Worm (Caenorhabditis elegans) whole organism, L4 larva: Measurements from ENCODE around the gene smr-1.

Experiments used
- F10B5.3 ChIP-seq: sonication (generic microtip); optimal IDR thresholded peaks from 2 replicates; lab custom pipeline; 2016; ENCODE audit warnings: mild to moderate bottlenecking, missing genetic modification characterization, missing compliant biosample characterization
- F26F4.8 ChIP-seq: fragments of 200-800 bp; sonication (Bioruptor generic); conservative IDR thresholded peaks from 2 replicates; pipeline ENCODE4 v1.3.6; 2022; ENCODE audit warnings: missing genetic modification characterization, missing compliant biosample characterization
- F37D6.2 ChIP-seq: sonication (generic microtip); optimal IDR thresholded peaks from 2 replicates; lab custom pipeline; 2016; ENCODE audit warnings: mild to moderate bottlenecking, missing genetic modification characterization, missing compliant biosample characterization
- F49E8.2 ChIP-seq: sonication (generic microtip); optimal IDR thresholded peaks from 2 replicates; lab custom pipeline; 2016; ENCODE audit warnings: missing compliant biosample characterization, mild to moderate bottlenecking, missing genetic modification characterization, borderline replicate concordance
- T26A8.4 ChIP-seq: fragments of 200-800 bp; sonication (Bioruptor generic); IDR thresholded peaks from 2 replicates; pipeline ENCODE4 v1.3.6; 2022; ENCODE audit warnings: missing genetic modification characterization, missing compliant biosample characterization
- Y105C5A.15 ChIP-seq: fragments of 200-800 bp; sonication (Bioruptor generic); IDR thresholded peaks from 2 replicates; pipeline ENCODE4 v1.3.6; 2022; ENCODE audit warnings: missing genetic modification characterization, missing compliant biosample characterization
- ZK337.2 ChIP-seq: fragments of 200-800 bp; sonication (Bioruptor generic); IDR thresholded peaks from 2 replicates; pipeline ENCODE4 v1.3.6; 2022; ENCODE audit warnings: missing genetic modification reagents, missing genetic modification characterization, missing compliant biosample characterization
- aly-2 ChIP-seq: sonication (generic microtip); optimal IDR thresholded peaks from 2 replicates; lab custom pipeline; 2018; ENCODE audit warnings: missing biosample characterization, missing genetic modification characterization
- ceh-20 ChIP-seq: fragments of 200-800 bp; sonication (Bioruptor generic); IDR thresholded peaks from 2 replicates; pipeline ENCODE4 v1.3.6; 2022; ENCODE audit warnings: missing genetic modification reagents, missing genetic modification characterization, missing compliant biosample characterization
- ceh-28 ChIP-seq: fragments of 150-350 bp; optimal IDR thresholded peaks from 2 replicates; lab custom pipeline; 2014; ENCODE audit warnings: missing biosample characterization, missing genetic modification reagents, missing genetic modification characterization
- ceh-32 ChIP-seq: sonication (generic microtip); optimal IDR thresholded peaks from 2 replicates; lab custom pipeline; 2016; ENCODE audit warnings: mild to moderate bottlenecking, missing genetic modification characterization, missing compliant biosample characterization; ENCODE audit not compliant: poor library complexity
- ceh-62 ChIP-seq: sonication (generic microtip); optimal IDR thresholded peaks from 2 replicates; lab custom pipeline; 2017; ENCODE audit warnings: missing biosample characterization, missing genetic modification characterization
- ceh-82 ChIP-seq: sonication (generic microtip); optimal IDR thresholded peaks from 2 replicates; lab custom pipeline; 2017; ENCODE audit warnings: missing biosample characterization, missing genetic modification characterization
- ces-1 ChIP-seq: fragments of 150-350 bp; sonication (generic microtip); optimal IDR thresholded peaks from 4 replicates; lab custom pipeline; 2014; ENCODE audit warnings: missing biosample characterization, missing genetic modification reagents, missing genetic modification characterization
- daf-16 ChIP-seq, 3 experiments: sonication (generic microtip); optimal IDR thresholded peaks; 2 replicates each; lab custom pipeline; 2016 to 2017; ENCODE audit warnings: missing genetic modification characterization in 3 of 3, missing genetic modification reagents in 3 of 3, mild to moderate bottlenecking in 2 of 3, missing compliant biosample characterization in 2 of 3, missing biosample characterization in 1 of 3, moderate library complexity in 1 of 3
- dmd-6 ChIP-seq: fragments of 200-800 bp; sonication (Bioruptor generic); IDR thresholded peaks from 2 replicates; pipeline ENCODE4 v1.3.6; 2022; ENCODE audit warnings: missing genetic modification reagents, missing genetic modification characterization, missing compliant biosample characterization
- dmd-9 ChIP-seq: fragments of 200-800 bp; sonication (Bioruptor generic); IDR thresholded peaks from 2 replicates; pipeline ENCODE4 v1.3.6; 2022; ENCODE audit warnings: missing genetic modification reagents, missing genetic modification characterization, missing compliant biosample characterization
- egl-43 ChIP-seq: fragments of 200-800 bp; sonication (Bioruptor generic); IDR thresholded peaks from 2 replicates; pipeline ENCODE4 v1.3.6; 2022; ENCODE audit warnings: missing genetic modification reagents, missing genetic modification characterization, missing compliant biosample characterization
- fkh-10 ChIP-seq: fragments of 150-350 bp; optimal IDR thresholded peaks from 2 replicates; lab custom pipeline; 2014; ENCODE audit warnings: missing biosample characterization, missing genetic modification reagents, missing genetic modification characterization
- hlh-11 ChIP-seq: fragments of 200-800 bp; sonication (Bioruptor generic); optimal IDR thresholded peaks from 2 replicates; lab custom pipeline; 2018; ENCODE audit warnings: mild to moderate bottlenecking, missing genetic modification characterization, missing compliant biosample characterization
- hlh-30 ChIP-seq: sonication (generic microtip); optimal IDR thresholded peaks from 2 replicates; lab custom pipeline; 2017; ENCODE audit warnings: antibody characterized with exemption, mild to moderate bottlenecking, missing genetic modification characterization, missing compliant biosample characterization; ENCODE audit not compliant: insufficient read depth
- jun-1 ChIP-seq: fragments of 150-350 bp; optimal IDR thresholded peaks from 2 replicates; lab custom pipeline; 2014; ENCODE audit warnings: missing biosample characterization, missing genetic modification reagents, missing genetic modification characterization
- lin-39 ChIP-seq: fragments of 150-350 bp; optimal IDR thresholded peaks from 2 replicates; lab custom pipeline; 2014; ENCODE audit warnings: missing biosample characterization, missing genetic modification reagents, missing genetic modification characterization
- lsy-2 ChIP-seq, 2 experiments: fragments of 150-350 bp in 1 of 2; sonication (generic microtip) in 1 of 2; optimal IDR thresholded peaks; 2 replicates each; lab custom pipeline; 2014 to 2017; ENCODE audit warnings: missing biosample characterization in 2 of 2, missing genetic modification characterization in 2 of 2
- madf-9 ChIP-seq: fragments of 200-800 bp; sonication (Bioruptor generic); conservative IDR thresholded peaks from 2 replicates; pipeline ENCODE4 v1.3.6; 2022; ENCODE audit warnings: missing genetic modification reagents, missing genetic modification characterization, missing compliant biosample characterization
- mdl-1 ChIP-seq, 2 experiments: fragments of 150-350 bp in 1 of 2; sonication (generic microtip) in 1 of 2; optimal IDR thresholded peaks; 2 replicates each; lab custom pipeline; 2014 to 2017; ENCODE audit warnings: missing biosample characterization in 2 of 2, missing genetic modification characterization in 2 of 2
- nhr-10 ChIP-seq: fragments of 150-350 bp; optimal IDR thresholded peaks from 2 replicates; lab custom pipeline; 2014; ENCODE audit warnings: missing biosample characterization, missing genetic modification characterization
- nhr-102 ChIP-seq: sonication (generic microtip); optimal IDR thresholded peaks from 2 replicates; lab custom pipeline; 2016; ENCODE audit warnings: mild to moderate bottlenecking, missing genetic modification characterization, moderate library complexity, missing compliant biosample characterization
- nhr-11 ChIP-seq: fragments of 150-350 bp; optimal IDR thresholded peaks from 2 replicates; lab custom pipeline; 2014; ENCODE audit warnings: missing biosample characterization, missing genetic modification characterization
- nhr-111 ChIP-seq: fragments of 200-800 bp; sonication (Bioruptor generic); optimal IDR thresholded peaks from 2 replicates; lab custom pipeline; 2018; ENCODE audit warnings: mild to moderate bottlenecking, missing genetic modification characterization, missing compliant biosample characterization
- nhr-237 ChIP-seq: sonication (generic microtip); optimal IDR thresholded peaks from 2 replicates; lab custom pipeline; 2017; ENCODE audit warnings: missing biosample characterization, missing genetic modification characterization
- nhr-25 ChIP-seq: sonication (generic microtip); optimal IDR thresholded peaks from 2 replicates; lab custom pipeline; 2017; ENCODE audit warnings: missing genetic modification characterization, mild to moderate bottlenecking, missing compliant biosample characterization, antibody characterized with exemption, moderate library complexity, borderline replicate concordance; ENCODE audit not compliant: insufficient read depth
- nhr-41 ChIP-seq: fragments of 200-800 bp; sonication (Bioruptor generic); IDR thresholded peaks from 2 replicates; pipeline ENCODE4 v1.3.6; 2022; ENCODE audit warnings: missing genetic modification reagents, missing genetic modification characterization, missing compliant biosample characterization
- nhr-42 ChIP-seq: fragments of 200-800 bp; sonication (Bioruptor generic); IDR thresholded peaks from 2 replicates; pipeline ENCODE4 v1.3.6; 2022; ENCODE audit warnings: missing genetic modification characterization, missing compliant biosample characterization
- nhr-48 ChIP-seq: sonication (generic microtip); optimal IDR thresholded peaks from 2 replicates; lab custom pipeline; 2016; ENCODE audit warnings: mild to moderate bottlenecking, missing genetic modification characterization, missing compliant biosample characterization
- nhr-6 ChIP-seq: fragments of 150-350 bp; optimal IDR thresholded peaks from 2 replicates; lab custom pipeline; 2014; ENCODE audit warnings: missing biosample characterization, missing genetic modification characterization
- nhr-76 ChIP-seq: fragments of 150-350 bp; optimal IDR thresholded peaks from 2 replicates; lab custom pipeline; 2014; ENCODE audit warnings: missing biosample characterization, missing genetic modification characterization
- pqm-1 ChIP-seq: sonication (generic microtip); optimal IDR thresholded peaks from 2 replicates; lab custom pipeline; 2017; ENCODE audit warnings: missing biosample characterization, missing genetic modification characterization
- rbr-2 ChIP-seq: sonication (generic microtip); optimal IDR thresholded peaks from 2 replicates; lab custom pipeline; 2016; ENCODE audit warnings: missing genotype, missing genetic modification characterization, missing compliant biosample characterization
- saeg-2 ChIP-seq: fragments of 200-800 bp; sonication (Bioruptor generic); IDR thresholded peaks from 2 replicates; pipeline ENCODE4 v1.3.6; 2022; ENCODE audit warnings: missing genetic modification reagents, missing genetic modification characterization, missing compliant biosample characterization
- snpc-4 ChIP-seq: fragments of 150-350 bp; optimal IDR thresholded peaks from 2 replicates; lab custom pipeline; 2014; ENCODE audit warnings: missing biosample characterization, missing genetic modification characterization
- spr-1 ChIP-seq: sonication (generic microtip); optimal IDR thresholded peaks from 2 replicates; lab custom pipeline; 2016; ENCODE audit warnings: mild to moderate bottlenecking, missing genetic modification characterization, missing compliant biosample characterization
- spr-3 ChIP-seq: fragments of 200-800 bp; sonication (Bioruptor generic); optimal IDR thresholded peaks from 2 replicates; lab custom pipeline; 2018; ENCODE audit warnings: mild to moderate bottlenecking, missing genetic modification characterization, missing compliant biosample characterization
- tag-97 ChIP-seq: fragments of 200-800 bp; sonication (Bioruptor generic); IDR thresholded peaks from 2 replicates; pipeline ENCODE4 v1.3.6; 2022; ENCODE audit warnings: missing genetic modification characterization, missing compliant biosample characterization
- tra-1 ChIP-seq: fragments of 200-800 bp; sonication (Bioruptor generic); IDR thresholded peaks from 2 replicates; pipeline ENCODE4 v1.3.6; 2022; ENCODE audit warnings: missing genetic modification reagents, missing genetic modification characterization, missing compliant biosample characterization
- unc-130 ChIP-seq: sonication (generic microtip); optimal IDR thresholded peaks from 2 replicates; lab custom pipeline; 2016; ENCODE audit warnings: missing genetic modification reagents, missing genetic modification characterization, missing compliant biosample characterization
- unc-39 ChIP-seq: sonication (generic microtip); optimal IDR thresholded peaks from 2 replicates; lab custom pipeline; 2017; ENCODE audit warnings: missing biosample characterization, missing genetic modification characterization
- zag-1 ChIP-seq: fragments of 150-350 bp; optimal IDR thresholded peaks from 2 replicates; lab custom pipeline; 2014; ENCODE audit warnings: missing biosample characterization, missing genetic modification characterization
- zfp-3 ChIP-seq: fragments of 200-800 bp; sonication (Bioruptor generic); conservative IDR thresholded peaks from 2 replicates; pipeline ENCODE4 v1.3.6; 2022; ENCODE audit warnings: missing genetic modification reagents, missing genetic modification characterization, missing compliant biosample characterization
- zip-11 ChIP-seq: fragments of 200-800 bp; sonication (Bioruptor generic); IDR thresholded peaks from 2 replicates; pipeline ENCODE4 v1.3.6; 2022; ENCODE audit warnings: missing genetic modification characterization, missing compliant biosample characterization
- ztf-11 ChIP-seq: fragments of 150-350 bp; optimal IDR thresholded peaks from 2 replicates; lab custom pipeline; 2014; ENCODE audit warnings: missing biosample characterization, missing genetic modification characterization
- ztf-7 ChIP-seq: fragments of 150-350 bp; optimal IDR thresholded peaks from 2 replicates; lab custom pipeline; 2014; ENCODE audit warnings: missing biosample characterization, missing genetic modification characterization

The smr-1 gene

DNA sequence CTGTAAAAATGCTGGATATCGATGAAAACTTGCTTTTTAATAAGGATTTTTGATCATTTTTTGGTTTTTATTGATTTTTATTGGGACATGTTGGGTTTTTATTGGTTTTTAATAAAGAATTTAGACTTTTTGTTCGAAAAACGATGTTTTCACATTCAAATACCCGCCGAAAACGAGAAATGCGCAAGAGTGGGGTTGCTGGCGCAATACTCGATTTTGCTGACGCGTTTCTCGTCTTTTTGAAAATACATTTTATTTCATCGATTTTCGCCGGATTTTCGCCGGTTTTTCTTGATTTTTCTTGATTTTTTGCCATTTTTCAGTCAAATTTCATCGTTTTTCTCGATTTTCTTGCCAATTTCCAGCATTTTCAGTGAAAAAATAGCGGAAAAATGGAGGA, at the start of gene smr-1:
Gene smr-1 (plus strand): TSS at position 375 of the 400 bp plus-strand sequence.
- TF ChIP-seq nhr-76 (tag; lab: Kevin White, UChicago) (no peak), ces-1 (no peak), T26A8.4 (GFP tag; lab: Robert Waterston, UW) (peak; percentile 90), lin-39 (tag; lab: Kevin White, UChicago) (no peak), jun-1 (tag; lab: Kevin White, UChicago) (no peak), nhr-48 (tag; lab: Kevin White, UChicago) (peak; percentile 14), nhr-11 (tag; lab: Kevin White, UChicago) (peak; percentile 51), snpc-4 (tag; lab: Kevin White, UChicago) (no peak), daf-16 (GFP tag; optimal IDR thresholded peaks at IDR 0.05; lab: Kevin White, UChicago) (peak in 1 of 2 experiments; percentile 34), daf-16 (tag; optimal IDR thresholded peaks at IDR 0.05; lab: Kevin White, UChicago) (no peak), zag-1 (tag; lab: Kevin White, UChicago) (no peak), lsy-2 (tag; optimal IDR thresholded peaks at IDR 0.05; lab: Kevin White, UChicago) (peak; percentile 62 to 90), nhr-6 (peak; percentile 33), mdl-1 (tag; optimal IDR thresholded peaks at IDR 0.05; lab: Kevin White, UChicago) (no peak), nhr-237 (no peak), nhr-111 (GFP tag; lab: Kevin White, UChicago) (no peak), nhr-25 (no peak), rbr-2 (tag; lab: Kevin White, UChicago) (peak; percentile 56), egl-43 (GFP tag; lab: Robert Waterston, UW) (0 out of 2 replicates have a peak, but pooled peaks have one; percentile 51), zfp-3 (GFP tag; lab: Robert Waterston, UW) (peak; percentile 81), pqm-1 (tag; lab: Kevin White, UChicago) (no peak), F26F4.8 (GFP tag; lab: Robert Waterston, UW) (no peak), unc-130 (GFP tag; lab: Kevin White, UChicago) (peak; percentile 14), ztf-11 (tag; lab: Kevin White, UChicago) (no peak), unc-39 (no peak), nhr-41 (GFP tag; lab: Robert Waterston, UW) (no peak), tag-97 (GFP tag; lab: Robert Waterston, UW) (no peak), hlh-30 (tag; lab: Kevin White, UChicago) (peak; percentile 29), ZK337.2 (no peak), ceh-62 (tag; lab: Kevin White, UChicago) (no peak), nhr-102 (tag; lab: Kevin White, UChicago) (peak; percentile 87), zip-11 (GFP tag; lab: Robert Waterston, UW) (no peak), spr-3 (GFP tag; lab: Kevin White, UChicago) (peak; percentile 72), F10B5.3 (tag; lab: Kevin White, UChicago) (no peak), dmd-9 (GFP tag; lab: Robert Waterston, UW) (no peak), Y105C5A.15 (no peak), nhr-10 (tag; lab: Kevin White, UChicago) (no peak), dmd-6 (GFP tag; lab: Robert Waterston, UW) (peak; percentile 75), F49E8.2 (tag; lab: Kevin White, UChicago) (peak; percentile 64), hlh-11 (tag; lab: Kevin White, UChicago) (peak; percentile 58), ceh-20 (GFP tag; lab: Robert Waterston, UW) (peak; percentile 67; the same call in 1 of the 2 replicates), fkh-10 (GFP tag; lab: Kevin White, UChicago) (peak; percentile 35), ztf-7 (tag; lab: Kevin White, UChicago) (peak; percentile 45), F37D6.2 (tag; lab: Kevin White, UChicago) (peak; percentile 58), aly-2 (tag; lab: Kevin White, UChicago) (no peak), spr-1 (tag; lab: Kevin White, UChicago) (peak; percentile 70), nhr-42 (GFP tag; lab: Robert Waterston, UW) (peak; percentile 73), tra-1 (GFP tag; lab: Robert Waterston, UW) (no peak), saeg-2 (GFP tag; lab: Robert Waterston, UW) (0 out of 2 replicates have a peak, but pooled peaks have one; percentile 50), ceh-82 (tag; lab: Kevin White, UChicago) (no peak), ceh-28 (tag; lab: Kevin White, UChicago) (no peak), madf-9 (GFP tag; lab: Robert Waterston, UW) (0 out of 2 replicates have a peak, but pooled peaks have one; percentile 10), ceh-32 (no peak)
